Worm (Caenorhabditis elegans) whole organism, young adult: ENCODE results near the gene T23F6.5.

ENCODE experiments used
- B0019.2 ChIP-seq: fragments of 200-800 bp; sonication (Bioruptor generic); conservative IDR thresholded peaks from 2 replicates; pipeline ENCODE4 v1.3.6; 2022; ENCODE audit warnings: missing genetic modification reagents, missing genetic modification characterization, missing compliant biosample characterization
- B0261.1 ChIP-seq: sonication (generic microtip); optimal IDR thresholded peaks from 2 replicates; lab custom pipeline; 2016; ENCODE audit warnings: mild to moderate bottlenecking, missing genetic modification characterization, moderate library complexity, missing compliant biosample characterization
- B0336.3 ChIP-seq: fragments of 200-800 bp; sonication (Bioruptor generic); IDR thresholded peaks from 2 replicates; pipeline ENCODE4 v1.3.6; 2022; ENCODE audit warnings: missing genetic modification characterization, missing compliant biosample characterization
- C06A6.2 ChIP-seq: fragments of 200-800 bp; sonication (Bioruptor generic); conservative IDR thresholded peaks from 2 replicates; pipeline ENCODE4 v1.3.6; 2022; ENCODE audit warnings: missing genetic modification characterization, missing compliant biosample characterization
- C17E4.6 ChIP-seq: fragments of 200-800 bp; sonication (Bioruptor generic); IDR thresholded peaks from 2 replicates; pipeline ENCODE4 v1.3.6; 2022; ENCODE audit warnings: missing genetic modification reagents, missing genetic modification characterization, missing compliant biosample characterization
- F10E7.11 ChIP-seq: sonication (generic microtip); optimal IDR thresholded peaks from 2 replicates; lab custom pipeline; 2017; ENCODE audit warnings: mild to moderate bottlenecking, missing genetic modification characterization, moderate library complexity, missing compliant biosample characterization
- F22D6.2 ChIP-seq: sonication (generic microtip); optimal IDR thresholded peaks from 2 replicates; lab custom pipeline; 2016; ENCODE audit warnings: mild to moderate bottlenecking, missing genetic modification characterization, missing compliant biosample characterization
- F39B2.1 ChIP-seq: fragments of 200-800 bp; sonication (Bioruptor generic); IDR thresholded peaks from 2 replicates; pipeline ENCODE4 v1.3.6; 2022; ENCODE audit warnings: missing genetic modification reagents, missing genetic modification characterization, missing compliant biosample characterization
- F52B5.7 ChIP-seq: sonication (generic microtip); optimal IDR thresholded peaks from 2 replicates; lab custom pipeline; 2016; ENCODE audit warnings: mild to moderate bottlenecking, missing genetic modification characterization, missing compliant biosample characterization
- F55B11.4 ChIP-seq: sonication (generic microtip); optimal IDR thresholded peaks from 2 replicates; lab custom pipeline; 2016; ENCODE audit warnings: missing compliant biosample characterization, missing genetic modification characterization, borderline replicate concordance; ENCODE audit not compliant: insufficient read depth
- T07F8.4 ChIP-seq: sonication (generic microtip); optimal IDR thresholded peaks from 2 replicates; lab custom pipeline; 2016; ENCODE audit warnings: mild to moderate bottlenecking, missing genetic modification characterization, moderate library complexity, missing compliant biosample characterization
- Y53F4B.3 ChIP-seq: fragments of 200-800 bp; sonication (Bioruptor generic); IDR thresholded peaks from 2 replicates; pipeline ENCODE4 v1.3.6; 2022; ENCODE audit warnings: missing genetic modification reagents, missing genetic modification characterization, missing compliant biosample characterization
- Y53G8AR.9 ChIP-seq: fragments of 200-800 bp; sonication (Bioruptor generic); conservative IDR thresholded peaks from 2 replicates; pipeline ENCODE4 v1.3.6; 2022; ENCODE audit warnings: missing genetic modification reagents, missing genetic modification characterization, missing compliant biosample characterization
- Y67H2A.10 ChIP-seq: fragments of 200-800 bp; sonication (Bioruptor generic); conservative IDR thresholded peaks from 2 replicates; pipeline ENCODE4 v1.3.6; 2022; ENCODE audit warnings: missing genetic modification reagents, missing genetic modification characterization, missing compliant biosample characterization
- Y95B8A.8 ChIP-seq: fragments of 200-800 bp; sonication (Bioruptor generic); IDR thresholded peaks from 2 replicates; pipeline ENCODE4 v1.3.6; 2022; ENCODE audit warnings: missing genetic modification reagents, missing genetic modification characterization, missing compliant biosample characterization
- ZK185.1 ChIP-seq: sonication (generic microtip); optimal IDR thresholded peaks from 2 replicates; lab custom pipeline; 2016; ENCODE audit warnings: mild to moderate bottlenecking, missing genetic modification characterization, missing compliant biosample characterization; ENCODE audit not compliant: poor library complexity, severe bottlenecking
- akir-1 ChIP-seq: fragments of 200-800 bp; sonication (Bioruptor generic); optimal IDR thresholded peaks from 2 replicates; lab custom pipeline; 2018; ENCODE audit warnings: mild to moderate bottlenecking, missing genetic modification characterization, moderate library complexity, missing compliant biosample characterization
- atf-7 ChIP-seq: sonication (generic microtip); optimal IDR thresholded peaks from 2 replicates; lab custom pipeline; 2017; ENCODE audit warnings: mild to moderate bottlenecking, missing genetic modification characterization, missing compliant biosample characterization
- athp-1 ChIP-seq: sonication (generic microtip); optimal IDR thresholded peaks from 2 replicates; lab custom pipeline; 2017; ENCODE audit warnings: mild to moderate bottlenecking, missing genetic modification characterization, missing compliant biosample characterization
- attf-5 ChIP-seq: fragments of 200-800 bp; sonication (Bioruptor generic); optimal IDR thresholded peaks from 2 replicates; lab custom pipeline; 2018; ENCODE audit warnings: mild to moderate bottlenecking, missing genetic modification characterization, missing compliant biosample characterization
- cebp-1 ChIP-seq, 2 experiments: fragments of 200-800 bp in 1 of 2; sonication (Bioruptor generic) in 1 of 2; sonication (generic microtip) in 1 of 2; IDR thresholded peaks in 1 of 2; optimal IDR thresholded peaks in 1 of 2; 2 replicates each; pipeline versions ENCODE4 v1.3.6 to Lab custom; 2017 to 2022; ENCODE audit warnings: missing compliant biosample characterization in 2 of 2, missing genetic modification characterization in 2 of 2, mild to moderate bottlenecking in 1 of 2, missing genetic modification reagents in 1 of 2, moderate library complexity in 1 of 2
- cebp-2 ChIP-seq: fragments of 200-800 bp; sonication (Bioruptor generic); IDR thresholded peaks from 2 replicates; pipeline ENCODE4 v1.3.6; 2022; ENCODE audit warnings: missing genetic modification characterization, missing compliant biosample characterization
- ceh-40 ChIP-seq: fragments of 200-800 bp; sonication (Bioruptor generic); IDR thresholded peaks from 2 replicates; pipeline ENCODE4 v1.3.6; 2022; ENCODE audit warnings: missing genetic modification characterization, missing compliant biosample characterization
- ceh-58 ChIP-seq: fragments of 200-800 bp; sonication (Bioruptor generic); IDR thresholded peaks from 2 replicates; pipeline ENCODE4 v1.3.6; 2022; ENCODE audit warnings: missing genetic modification characterization, missing compliant biosample characterization
- egl-18 ChIP-seq: fragments of 200-800 bp; sonication (Bioruptor generic); IDR thresholded peaks from 2 replicates; pipeline ENCODE4 v1.3.6; 2022; ENCODE audit warnings: missing genetic modification reagents, missing genetic modification characterization, missing compliant biosample characterization
- egrh-3 ChIP-seq: fragments of 200-800 bp; sonication (Bioruptor generic); IDR thresholded peaks from 2 replicates; pipeline ENCODE4 v1.3.6; 2022; ENCODE audit warnings: missing genetic modification reagents, missing genetic modification characterization, missing compliant biosample characterization
- ekl-4 ChIP-seq: fragments of 200-800 bp; sonication (Bioruptor generic); IDR thresholded peaks from 2 replicates; pipeline ENCODE4 v1.3.6; 2022; ENCODE audit warnings: missing genetic modification reagents, missing genetic modification characterization, missing compliant biosample characterization
- hlh-12 ChIP-seq: sonication (generic microtip); optimal IDR thresholded peaks from 2 replicates; lab custom pipeline; 2016; ENCODE audit warnings: missing genetic modification characterization, missing compliant biosample characterization
- hlh-26 ChIP-seq: fragments of 200-800 bp; sonication (Bioruptor generic); conservative IDR thresholded peaks from 2 replicates; pipeline ENCODE4 v1.3.6; 2022; ENCODE audit warnings: missing genetic modification reagents, missing genetic modification characterization, missing compliant biosample characterization
- let-607 ChIP-seq, 2 experiments: fragments of 200-800 bp in 1 of 2; sonication (Bioruptor generic) in 1 of 2; sonication (generic microtip) in 1 of 2; optimal IDR thresholded peaks; 2 replicates each; lab custom pipeline; 2016 to 2018; ENCODE audit warnings: mild to moderate bottlenecking in 2 of 2, missing compliant biosample characterization in 2 of 2, missing genetic modification characterization in 2 of 2, moderate library complexity in 2 of 2, missing genotype in 1 of 2
- lin-26 ChIP-seq: fragments of 200-800 bp; sonication (Bioruptor generic); IDR thresholded peaks from 2 replicates; pipeline ENCODE4 v1.3.6; 2022; ENCODE audit warnings: missing genetic modification reagents, missing genetic modification characterization, missing compliant biosample characterization
- lin-35 ChIP-seq, 3 experiments: fragments of 150-350 bp in 2 of 3; sonication (generic microtip) in 1 of 3; optimal IDR thresholded peaks; 2 replicates each; lab custom pipeline; 2014 to 2018; ENCODE audit warnings: missing biosample characterization in 3 of 3, missing genetic modification characterization in 3 of 3, missing genetic modification reagents in 3 of 3
- lsy-27 ChIP-seq: sonication (generic microtip); optimal IDR thresholded peaks from 2 replicates; lab custom pipeline; 2017; ENCODE audit warnings: missing genetic modification characterization, mild to moderate bottlenecking, missing compliant biosample characterization, antibody characterized with exemption, missing genotype, borderline replicate concordance; ENCODE audit not compliant: insufficient read depth
- mes-4 ChIP-seq: sonication (generic microtip); optimal IDR thresholded peaks from 2 replicates; lab custom pipeline; 2016; ENCODE audit warnings: missing genotype, missing genetic modification characterization, missing compliant biosample characterization
- sdz-38 ChIP-seq: sonication (generic microtip); optimal IDR thresholded peaks from 2 replicates; lab custom pipeline; 2016; ENCODE audit warnings: missing genotype, missing genetic modification characterization, missing compliant biosample characterization
- snpc-1.1 ChIP-seq: sonication (generic microtip); optimal IDR thresholded peaks from 2 replicates; lab custom pipeline; 2017; ENCODE audit warnings: missing genetic modification characterization, mild to moderate bottlenecking, missing compliant biosample characterization, antibody characterized with exemption, moderate library complexity, missing genotype, missing genetic modification reagents; ENCODE audit not compliant: insufficient read depth
- unc-62 ChIP-seq: fragments of 150-350 bp; optimal IDR thresholded peaks from 2 replicates; lab custom pipeline; 2014; ENCODE audit warnings: missing biosample characterization, missing genetic modification reagents, missing genetic modification characterization
- ztf-18 ChIP-seq: sonication (generic microtip); optimal IDR thresholded peaks from 2 replicates; lab custom pipeline; 2016; ENCODE audit warnings: missing genotype, mild to moderate bottlenecking, missing genetic modification characterization, missing compliant biosample characterization
- ztf-25 ChIP-seq: fragments of 200-800 bp; sonication (Bioruptor generic); IDR thresholded peaks from 2 replicates; pipeline ENCODE4 v1.3.6; 2022; ENCODE audit warnings: missing genetic modification reagents, missing genetic modification characterization, missing compliant biosample characterization
- ztf-26 ChIP-seq: sonication (generic microtip); optimal IDR thresholded peaks from 2 replicates; lab custom pipeline; 2017; ENCODE audit warnings: missing genetic modification characterization, missing compliant biosample characterization

Gene T23F6.5

DNA sequence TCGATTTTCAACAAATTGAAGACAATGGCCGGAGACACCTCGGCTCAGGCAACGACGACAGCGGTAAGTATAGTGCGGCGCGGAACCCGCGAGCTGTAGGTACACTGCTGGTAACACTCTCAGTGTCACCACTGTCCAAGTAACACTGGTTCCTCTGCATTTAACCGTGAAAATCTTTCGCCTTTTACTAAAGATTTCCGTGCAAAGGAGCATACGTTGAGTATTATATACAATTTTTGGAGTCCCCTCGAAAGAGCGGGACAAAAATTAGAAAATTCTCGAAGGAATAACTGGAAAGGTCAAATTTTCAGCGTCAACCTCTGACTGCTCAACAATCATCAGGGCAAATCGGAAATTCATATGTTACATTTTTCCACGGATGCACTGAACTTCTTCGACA, 44.6 kb upstream of the T23F6.5 start (continued):
- TF ChIP-seq B0019.2 (no peak), mes-4 (no peak), cebp-2 (GFP tag; lab: Robert Waterston, UW) (no peak), ztf-26 (tag; lab: Kevin White, UChicago) (no peak), egl-18 (GFP tag; lab: Robert Waterston, UW) (no peak), F10E7.11 (tag; lab: Kevin White, UChicago) (no peak), egrh-3 (GFP tag; lab: Robert Waterston, UW) (no peak), B0336.3 (GFP tag; lab: Robert Waterston, UW) (peak; percentile 66; the same call in 1 of the 2 replicates), lin-35 (GFP tag; optimal IDR thresholded peaks at IDR 0.05; lab: Kevin White, UChicago) (no peak), snpc-1.1 (peak; percentile 95), F52B5.7 (no peak), C17E4.6 (GFP tag; lab: Robert Waterston, UW) (no peak), F22D6.2 (tag; lab: Kevin White, UChicago) (no peak), ceh-40 (GFP tag; lab: Robert Waterston, UW) (no peak), ztf-25 (GFP tag; lab: Robert Waterston, UW) (no peak), F55B11.4 (tag; lab: Kevin White, UChicago) (no peak), akir-1 (no peak), Y53F4B.3 (GFP tag; lab: Robert Waterston, UW) (no peak), ztf-18 (tag; lab: Kevin White, UChicago) (no peak), atf-7 (tag; lab: Kevin White, UChicago) (no peak), C06A6.2 (GFP tag; lab: Robert Waterston, UW) (no peak), hlh-26 (no peak), Y67H2A.10 (GFP tag; lab: Robert Waterston, UW) (no peak), lsy-27 (tag; lab: Kevin White, UChicago) (no peak), ekl-4 (GFP tag; lab: Robert Waterston, UW) (no peak; the same call in 1 of the 2 replicates), Y95B8A.8 (GFP tag; lab: Robert Waterston, UW) (no peak), hlh-12 (tag; lab: Kevin White, UChicago) (no peak), unc-62 (GFP tag; lab: Kevin White, UChicago) (no peak), attf-5 (no peak), let-607 (tag; optimal IDR thresholded peaks at IDR 0.05; lab: Kevin White, UChicago) (no peak), B0261.1 (no peak), athp-1 (no peak), sdz-38 (tag; lab: Kevin White, UChicago) (no peak), Y53G8AR.9 (GFP tag; lab: Robert Waterston, UW) (no peak), T07F8.4 (tag; lab: Kevin White, UChicago) (no peak), cebp-1 (GFP tag; IDR thresholded peaks at IDR 0.05; lab: Robert Waterston, UW) (no peak), cebp-1 (tag; optimal IDR thresholded peaks at IDR 0.05; lab: Kevin White, UChicago) (no peak), ceh-58 (no peak), F39B2.1 (GFP tag; lab: Robert Waterston, UW) (no peak), ZK185.1 (tag; lab: Kevin White, UChicago) (no peak), lin-26 (peak; percentile 53; the same call in 1 of the 2 replicates)
